Worm (Caenorhabditis elegans): Measurements from ENCODE around the gene cua-1.

Gene cua-1

ce11 chrIII:13436843-13437242, 18.3 kb downstream of the cua-1 start, which contains the start of gene F45G2.9:
TSS of gene F45G2.9 (minus strand) at chrIII:13436943.
- TF ChIP-seq saeg-2 (GFP tag; IDR thresholded peaks at IDR 0.05) (no peak), ama-1 (optimal IDR thresholded peaks at IDR 0.05) (no peak), snpc-4 (tag; optimal IDR thresholded peaks at IDR 0.05) (no peak), ceh-62 (tag; optimal IDR thresholded peaks at IDR 0.05) (no peak), daf-8 (GFP tag; IDR thresholded peaks at IDR 0.05) (no peak), nhr-237 (tag; optimal IDR thresholded peaks at IDR 0.05) (no peak), nhr-6 (tag; optimal IDR thresholded peaks at IDR 0.05) (no peak), jun-1 (tag; optimal IDR thresholded peaks at IDR 0.05) (no peak), lsy-2 (tag; optimal IDR thresholded peaks at IDR 0.05) (no peak), lin-38 (GFP tag; IDR thresholded peaks at IDR 0.05) (no peak), R02D3.7 (tag; optimal IDR thresholded peaks at IDR 0.05) (no peak), lim-7 (GFP tag; IDR thresholded peaks at IDR 0.05) (no peak)

- no peak for TF ChIP-seq lin-39 (tag; optimal IDR thresholded peaks at IDR 0.05)
- TF ChIP-seq F44E2.7 (GFP tag; IDR thresholded peaks at IDR 0.05): no peak
- TF ChIP-seq lin-38 (GFP tag; IDR thresholded peaks at IDR 0.05): no peak
- TF ChIP-seq dmd-9 (GFP tag; IDR thresholded peaks at IDR 0.05): no peak
- no peak for TF ChIP-seq zag-1 (tag; optimal IDR thresholded peaks at IDR 0.05)
- TF ChIP-seq T26A8.4 (GFP tag; IDR thresholded peaks at IDR 0.05): no peak
- TF ChIP-seq lim-7 (GFP tag; IDR thresholded peaks at IDR 0.05): no peak
- no peak for TF ChIP-seq ztf-11 (tag; optimal IDR thresholded peaks at IDR 0.05)
- no peak for TF ChIP-seq tra-1 (GFP tag; IDR thresholded peaks at IDR 0.05)
- no peak for TF ChIP-seq lin-13 (GFP tag; optimal IDR thresholded peaks at IDR 0.05)
- TF ChIP-seq madf-5 (GFP tag; IDR thresholded peaks at IDR 0.05): no peak
- TF ChIP-seq Y75B8A.6 (GFP tag; IDR thresholded peaks at IDR 0.05): no peak
- TF ChIP-seq unc-62 (GFP tag; optimal IDR thresholded peaks at IDR 0.05 in 1 of 2): no peak
- no peak for TF ChIP-seq unc-62 (tag; optimal IDR thresholded peaks at IDR 0.05)
- no peak for TF ChIP-seq D1046.2 (GFP tag; IDR thresholded peaks at IDR 0.05)
- no peak for TF ChIP-seq ceh-62 (tag; optimal IDR thresholded peaks at IDR 0.05)
- TF ChIP-seq skn-1 (tag; optimal IDR thresholded peaks at IDR 0.05): no peak
Observed at ce11 chrIII:13435570-13435969, 19.5 kb downstream of the cua-1 start, which contains the start of gene F45G2.8. TSS of gene F45G2.8 (minus strand) at chrIII:13435670.

- TF ChIP-seq Y105C5A.15 (GFP tag; IDR thresholded peaks at IDR 0.05) (no peak), ZK337.2 (GFP tag; IDR thresholded peaks at IDR 0.05) (no peak), tag-97 (GFP tag; IDR thresholded peaks at IDR 0.05) (no peak), ceh-32 (tag; optimal IDR thresholded peaks at IDR 0.05; ENCODE audit: poor library complexity) (no peak), hlh-11 (tag; optimal IDR thresholded peaks at IDR 0.05) (no peak), arid-1 (GFP tag; conservative IDR thresholded peaks at IDR 0.05) (no peak), daf-12 (tag; optimal IDR thresholded peaks at IDR 0.05) (no peak), lsy-2 (tag; optimal IDR thresholded peaks at IDR 0.05) (no peak)
Observed at ce11 chrIII:13434404-13434803, 20.7 kb downstream of the cua-1 start, which contains the start of gene F45G2.7. TSS of gene F45G2.7 (minus strand) at chrIII:13434504.

ce11 chrIII:13430162-13430561, 24.9 kb downstream of the cua-1 start, which contains the start of gene trf-1:
TSS of gene trf-1 (plus strand) at chrIII:13430462.
- no peak for TF ChIP-seq Y105C5A.15 (GFP tag; IDR thresholded peaks at IDR 0.05)
- no peak for TF ChIP-seq unc-62 (GFP tag; optimal IDR thresholded peaks at IDR 0.05 in 1 of 2)
- TF ChIP-seq unc-62 (tag; optimal IDR thresholded peaks at IDR 0.05): no peak
- no peak for TF ChIP-seq lin-29 (GFP tag; IDR thresholded peaks at IDR 0.05)
- TF ChIP-seq vab-7 (GFP tag; IDR thresholded peaks at IDR 0.05): no peak
- no peak for TF ChIP-seq madf-9 (GFP tag; conservative IDR thresholded peaks at IDR 0.05)
- no peak for TF ChIP-seq hmg-1.1 (GFP tag; IDR thresholded peaks at IDR 0.05)
- TF ChIP-seq nhr-42 (GFP tag; IDR thresholded peaks at IDR 0.05): no peak
- no peak for TF ChIP-seq tra-1 (GFP tag; IDR thresholded peaks at IDR 0.05)
- no peak for TF ChIP-seq fkh-10 (GFP tag; optimal IDR thresholded peaks at IDR 0.05)
- no peak for TF ChIP-seq fos-1 (tag; optimal IDR thresholded peaks at IDR 0.05)
- no peak for TF ChIP-seq pha-4 (GFP tag; IDR thresholded peaks at IDR 0.05)
- TF ChIP-seq pha-4 (tag; optimal IDR thresholded peaks at IDR 0.05): no peak
- TF ChIP-seq ceh-28 (tag; optimal IDR thresholded peaks at IDR 0.05): no peak
- no peak for TF ChIP-seq skn-1 (tag; optimal IDR thresholded peaks at IDR 0.05)
- no peak for TF ChIP-seq lin-39 (tag; optimal IDR thresholded peaks at IDR 0.05)
- TF ChIP-seq T20F7.1 (GFP tag; optimal IDR thresholded peaks at IDR 0.05): no peak
- TF ChIP-seq unc-130 (GFP tag; optimal IDR thresholded peaks at IDR 0.05): no peak

Data from whole organism, L4 larva.